Worm (Caenorhabditis elegans) whole organism, L1 larva: ENCODE results near the gene nspc-1.
"Not testable (repeated sequence)": the region's sequence is repeated elsewhere in the genome, so short reads cannot be mapped to it uniquely, and the experiment has no call there.

Experiments
- C04F5.9 ChIP-seq: sonication (generic microtip); optimal IDR thresholded peaks from 2 replicates; lab custom pipeline; 2016; ENCODE audit warnings: missing genetic modification characterization, missing compliant biosample characterization
- C16A3.4 ChIP-seq: fragments of 150-350 bp; optimal IDR thresholded peaks from 2 replicates; lab custom pipeline; 2014; ENCODE audit warnings: missing biosample characterization, missing genetic modification characterization
- C34B4.2 ChIP-seq: sonication (generic microtip); optimal IDR thresholded peaks from 2 replicates; lab custom pipeline; 2017; ENCODE audit warnings: mild to moderate bottlenecking, missing genetic modification characterization, missing compliant biosample characterization
- Y116A8C.19 ChIP-seq: sonication (generic microtip); optimal IDR thresholded peaks from 2 replicates; lab custom pipeline; 2016; ENCODE audit warnings: missing compliant biosample characterization, missing genetic modification characterization, borderline replicate concordance
- aha-1 ChIP-seq: fragments of 150-350 bp; optimal IDR thresholded peaks from 2 replicates; lab custom pipeline; 2014; ENCODE audit warnings: missing biosample characterization, missing genetic modification characterization
- ama-1 ChIP-seq: fragments of 150-350 bp; optimal IDR thresholded peaks from 2 replicates; lab custom pipeline; 2014
- ceh-8 ChIP-seq: fragments of 200-800 bp; sonication (Bioruptor generic); optimal IDR thresholded peaks from 2 replicates; lab custom pipeline; 2018; ENCODE audit warnings: mild to moderate bottlenecking, missing genetic modification characterization, moderate library complexity, missing compliant biosample characterization
- ceh-82 ChIP-seq, 3 experiments: fragments of 150-350 bp in 1 of 3; sonication (generic microtip) in 2 of 3; optimal IDR thresholded peaks; 2 replicates each; lab custom pipeline; 2014 to 2017; ENCODE audit warnings: missing biosample characterization in 3 of 3, missing genetic modification characterization in 3 of 3
- ceh-88 ChIP-seq: fragments of 200-800 bp; sonication (Bioruptor generic); IDR thresholded peaks from 2 replicates; pipeline ENCODE4 v1.3.6; 2022; ENCODE audit warnings: missing genetic modification characterization, missing compliant biosample characterization
- dpl-1 ChIP-seq, 3 experiments: fragments of 150-350 bp in 2 of 3; sonication (generic microtip) in 1 of 3; optimal IDR thresholded peaks; 2 replicates each; lab custom pipeline; 2014 to 2017; ENCODE audit warnings: missing biosample characterization in 3 of 3, missing genetic modification characterization in 3 of 3, missing genetic modification reagents in 3 of 3
- dsc-1 ChIP-seq: sonication (generic microtip); optimal IDR thresholded peaks from 2 replicates; lab custom pipeline; 2016; ENCODE audit warnings: mild to moderate bottlenecking, missing genetic modification characterization, missing compliant biosample characterization
- efl-1 ChIP-seq, 4 experiments: fragments of 150-350 bp; optimal IDR thresholded peaks in 3 of 4; peaks in 1 of 4; 1 replicate in 1 of 4; 2 replicates in 3 of 4; lab custom pipeline; 2014; ENCODE audit warnings: missing biosample characterization in 2 of 4, missing genetic modification characterization in 2 of 4, missing genetic modification reagents in 2 of 4
- efl-3 ChIP-seq: fragments of 200-800 bp; sonication (Bioruptor generic); optimal IDR thresholded peaks from 2 replicates; lab custom pipeline; 2018; ENCODE audit warnings: mild to moderate bottlenecking, missing genetic modification characterization, missing compliant biosample characterization
- egl-27 ChIP-seq, 2 experiments: fragments of 150-350 bp in 1 of 2; sonication (generic microtip); optimal IDR thresholded peaks; 3 replicates each; lab custom pipeline; 2017 to 2018; ENCODE audit warnings: missing biosample characterization in 2 of 2, missing genetic modification characterization in 2 of 2, missing genetic modification reagents in 2 of 2
- fos-1 ChIP-seq: fragments of 150-350 bp; optimal IDR thresholded peaks from 2 replicates; lab custom pipeline; 2014; ENCODE audit warnings: missing biosample characterization, missing genetic modification characterization
- grh-1 ChIP-seq: fragments of 200-800 bp; sonication (Bioruptor generic); IDR thresholded peaks from 2 replicates; pipeline ENCODE4 v1.3.6; 2022; ENCODE audit warnings: missing genetic modification reagents, missing genetic modification characterization, missing compliant biosample characterization
- hlh-4 ChIP-seq: sonication (generic microtip); optimal IDR thresholded peaks from 2 replicates; lab custom pipeline; 2016; ENCODE audit warnings: mild to moderate bottlenecking, missing genetic modification characterization, missing compliant biosample characterization
- hpl-2 ChIP-seq: fragments of 150-350 bp; optimal IDR thresholded peaks from 2 replicates; lab custom pipeline; 2014; ENCODE audit warnings: missing biosample characterization, missing genetic modification reagents, missing genetic modification characterization
- jun-1 ChIP-seq: fragments of 150-350 bp; optimal IDR thresholded peaks from 2 replicates; lab custom pipeline; 2014; ENCODE audit warnings: missing biosample characterization, missing genetic modification reagents, missing genetic modification characterization
- lin-13 ChIP-seq: fragments of 150-350 bp; optimal IDR thresholded peaks from 2 replicates; lab custom pipeline; 2014; ENCODE audit warnings: missing biosample characterization, missing genetic modification reagents, missing genetic modification characterization
- lin-14 ChIP-seq: fragments of 200-800 bp; sonication (Bioruptor generic); optimal IDR thresholded peaks from 2 replicates; lab custom pipeline; 2018; ENCODE audit warnings: mild to moderate bottlenecking, missing genetic modification characterization, moderate library complexity, missing compliant biosample characterization
- lsy-2 ChIP-seq, 2 experiments: fragments of 150-350 bp; optimal IDR thresholded peaks; 2 replicates each; lab custom pipeline; 2014; ENCODE audit warnings: missing biosample characterization in 2 of 2, missing genetic modification characterization in 2 of 2
- mab-9 ChIP-seq: fragments of 200-800 bp; sonication (Bioruptor generic); IDR thresholded peaks from 2 replicates; pipeline ENCODE4 v1.3.6; 2022; ENCODE audit warnings: missing genetic modification reagents, missing genetic modification characterization, missing compliant biosample characterization
- mep-1 ChIP-seq: fragments of 150-350 bp; optimal IDR thresholded peaks from 2 replicates; lab custom pipeline; 2014; ENCODE audit warnings: missing biosample characterization, missing genetic modification characterization
- nhr-11 ChIP-seq: fragments of 150-350 bp; optimal IDR thresholded peaks from 2 replicates; lab custom pipeline; 2014; ENCODE audit warnings: missing biosample characterization, missing genetic modification characterization
- nhr-237 ChIP-seq: fragments of 150-350 bp; optimal IDR thresholded peaks from 2 replicates; lab custom pipeline; 2014; ENCODE audit warnings: missing biosample characterization, missing genetic modification characterization
- nhr-28 ChIP-seq: fragments of 150-350 bp; optimal IDR thresholded peaks from 2 replicates; lab custom pipeline; 2014; ENCODE audit warnings: missing biosample characterization, missing genetic modification characterization
- nhr-76 ChIP-seq: sonication (generic microtip); optimal IDR thresholded peaks from 2 replicates; lab custom pipeline; 2017; ENCODE audit warnings: missing biosample characterization, missing genetic modification characterization
- nhr-77 ChIP-seq: fragments of 150-350 bp; optimal IDR thresholded peaks from 2 replicates; lab custom pipeline; 2014; ENCODE audit warnings: missing biosample characterization, missing genetic modification characterization
- nhr-90 ChIP-seq: sonication (generic microtip); optimal IDR thresholded peaks from 2 replicates; lab custom pipeline; 2016; ENCODE audit warnings: mild to moderate bottlenecking, missing genetic modification characterization, missing compliant biosample characterization; ENCODE audit not compliant: poor library complexity
- pag-3 ChIP-seq: sonication (generic microtip); optimal IDR thresholded peaks from 2 replicates; lab custom pipeline; 2017; ENCODE audit warnings: missing genetic modification characterization, mild to moderate bottlenecking, missing compliant biosample characterization, antibody characterized with exemption, borderline replicate concordance; ENCODE audit not compliant: insufficient read depth
- pax-3 ChIP-seq: fragments of 200-800 bp; sonication (Bioruptor generic); optimal IDR thresholded peaks from 2 replicates; lab custom pipeline; 2018; ENCODE audit warnings: mild to moderate bottlenecking, missing genetic modification characterization, moderate library complexity, missing compliant biosample characterization
- pqm-1 ChIP-seq: sonication (generic microtip); optimal IDR thresholded peaks from 3 replicates; lab custom pipeline; 2017; ENCODE audit warnings: missing biosample characterization, missing genetic modification characterization
- rnt-1 ChIP-seq: sonication (generic microtip); optimal IDR thresholded peaks from 2 replicates; lab custom pipeline; 2016; ENCODE audit warnings: mild to moderate bottlenecking, missing genetic modification characterization, moderate library complexity, missing compliant biosample characterization
- snpc-4 ChIP-seq: fragments of 150-350 bp; optimal IDR thresholded peaks from 2 replicates; lab custom pipeline; 2014; ENCODE audit warnings: missing biosample characterization, missing genetic modification characterization
- snu-23 ChIP-seq: sonication (generic microtip); optimal IDR thresholded peaks from 2 replicates; lab custom pipeline; 2016; ENCODE audit warnings: missing genetic modification characterization, missing compliant biosample characterization
- sox-4 ChIP-seq: sonication (generic microtip); optimal IDR thresholded peaks from 2 replicates; lab custom pipeline; 2016; ENCODE audit warnings: missing genetic modification characterization, missing compliant biosample characterization
- sup-37 ChIP-seq: fragments of 200-800 bp; sonication (Bioruptor generic); optimal IDR thresholded peaks from 2 replicates; lab custom pipeline; 2018; ENCODE audit warnings: mild to moderate bottlenecking, missing genetic modification characterization, missing compliant biosample characterization
- unc-130 ChIP-seq: fragments of 150-350 bp; optimal IDR thresholded peaks from 2 replicates; lab custom pipeline; 2017; ENCODE audit warnings: missing biosample characterization, missing genetic modification characterization, inconsistent platforms
- unc-62 ChIP-seq: fragments of 150-350 bp; optimal IDR thresholded peaks from 2 replicates; lab custom pipeline; 2014; ENCODE audit warnings: missing biosample characterization, missing genetic modification reagents, missing genetic modification characterization
- unc-98 ChIP-seq: fragments of 200-800 bp; sonication (Bioruptor generic); IDR thresholded peaks from 2 replicates; pipeline ENCODE4 v1.3.6; 2022; ENCODE audit warnings: missing genetic modification characterization, missing compliant biosample characterization
- vab-15 ChIP-seq: sonication (generic microtip); optimal IDR thresholded peaks from 2 replicates; lab custom pipeline; 2017; ENCODE audit warnings: missing genotype, mild to moderate bottlenecking, missing genetic modification characterization, missing compliant biosample characterization
- xbp-1 ChIP-seq: sonication (generic microtip); optimal IDR thresholded peaks from 2 replicates; lab custom pipeline; 2016; ENCODE audit warnings: missing genetic modification characterization, missing compliant biosample characterization
- ztf-11 ChIP-seq, 2 experiments: sonication (generic microtip); optimal IDR thresholded peaks; 2 replicates each; lab custom pipeline; 2016 to 2017; ENCODE audit warnings: missing genetic modification characterization in 2 of 2, missing biosample characterization in 1 of 2, missing compliant biosample characterization in 1 of 2
- ztf-4 ChIP-seq: fragments of 150-350 bp; optimal IDR thresholded peaks from 2 replicates; lab custom pipeline; 2014; ENCODE audit warnings: missing biosample characterization, missing genetic modification characterization

The nspc-1 gene

DNA sequence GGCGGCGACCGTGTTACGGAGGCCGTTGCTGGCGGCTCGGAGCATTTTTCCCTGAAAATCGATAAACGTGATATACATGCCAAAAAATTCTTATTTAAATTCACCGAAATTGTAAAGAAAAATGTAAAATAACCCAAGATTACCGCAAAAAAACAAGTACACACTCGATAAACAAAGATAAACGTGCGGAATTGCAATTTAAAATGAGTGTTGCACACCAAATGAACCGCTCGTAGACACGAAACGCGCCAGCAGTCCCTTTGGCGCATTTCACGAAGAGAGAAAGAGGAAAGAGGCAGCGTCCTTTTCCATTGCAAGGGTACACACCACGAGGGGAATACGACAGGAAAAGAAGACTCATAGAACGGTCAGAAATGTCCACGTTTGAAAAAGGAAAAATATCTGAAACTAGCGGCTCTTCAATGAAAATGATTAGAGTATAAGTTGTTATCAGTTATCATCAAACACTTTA, 11.1 kb upstream of the nspc-1 start, which contains the start of gene sdha-1 (continued):
- TF ChIP-seq ztf-4 (tag; lab: Kevin White, UChicago) (peak; percentile 83), egl-27 (tag; optimal IDR thresholded peaks at IDR 0.05; lab: Kevin White, UChicago) (no peak), unc-98 (GFP tag; lab: Robert Waterston, UW) (no peak), nhr-11 (tag; lab: Kevin White, UChicago) (no peak), snu-23 (GFP tag; lab: Kevin White, UChicago) (peak; percentile 96), nhr-76 (tag; lab: Kevin White, UChicago) (no peak), sox-4 (tag; lab: Kevin White, UChicago) (no peak), rnt-1 (tag; lab: Kevin White, UChicago) (peak; percentile 90), ama-1 (lab: Kevin White, UChicago) (no peak), vab-15 (tag; lab: Kevin White, UChicago) (no peak), C04F5.9 (tag; lab: Kevin White, UChicago) (peak; percentile 8), C16A3.4 (tag; lab: Kevin White, UChicago) (peak; percentile 93), nhr-90 (tag; lab: Kevin White, UChicago) (peak; percentile 90), efl-3 (no peak), Y116A8C.19 (tag; lab: Kevin White, UChicago) (no peak), snpc-4 (tag; lab: Kevin White, UChicago) (peak; percentile 63), lin-13 (GFP tag; lab: Kevin White, UChicago) (peak; percentile 70), xbp-1 (tag; lab: Kevin White, UChicago) (peak; percentile 91), dpl-1 (GFP tag; optimal IDR thresholded peaks at IDR 0.05; lab: Kevin White, UChicago) (peak; percentile 66 to 82 (median 79)), grh-1 (GFP tag; lab: Robert Waterston, UW) (peak; percentile 63), ztf-11 (tag; optimal IDR thresholded peaks at IDR 0.05; lab: Kevin White, UChicago) (peak in 1 of 2 experiments; percentile 62), dsc-1 (tag; lab: Kevin White, UChicago) (peak; percentile 76), efl-1 (optimal IDR thresholded peaks at IDR 0.05; lab: Kevin White, UChicago) (peak; percentile 70 to 72), efl-1 (GFP tag; optimal IDR thresholded peaks at IDR 0.05 in 1 of 2; lab: Kevin White, UChicago) (peak; percentile 69 to 96), hlh-4 (no peak), pax-3 (tag; lab: Kevin White, UChicago) (peak; percentile 61), nhr-237 (tag; lab: Kevin White, UChicago) (peak; percentile 41), pag-3 (peak; percentile 56), pqm-1 (tag; lab: Kevin White, UChicago) (no peak), unc-130 (tag; lab: Kevin White, UChicago) (peak; percentile 83), fos-1 (tag; lab: Kevin White, UChicago) (peak; percentile 65), lsy-2 (tag; optimal IDR thresholded peaks at IDR 0.05; lab: Kevin White, UChicago) (peak; percentile 86 to 88)
- TF ChIP-seq, all 84 proteins: peak for 54

- not testable (repeated sequence) for TF ChIP-seq ceh-82 (tag; optimal IDR thresholded peaks at IDR 0.05; lab: Kevin White, UChicago); C34B4.2; pax-3 (tag; lab: Kevin White, UChicago)
These were observed 6.7 kb upstream of the nspc-1 start, which contains the start of gene nspc-7 for ce11 chrX:8541562-8541961. Gene nspc-7, plus strand, starts transcription at chrX:8541862.

DNA sequence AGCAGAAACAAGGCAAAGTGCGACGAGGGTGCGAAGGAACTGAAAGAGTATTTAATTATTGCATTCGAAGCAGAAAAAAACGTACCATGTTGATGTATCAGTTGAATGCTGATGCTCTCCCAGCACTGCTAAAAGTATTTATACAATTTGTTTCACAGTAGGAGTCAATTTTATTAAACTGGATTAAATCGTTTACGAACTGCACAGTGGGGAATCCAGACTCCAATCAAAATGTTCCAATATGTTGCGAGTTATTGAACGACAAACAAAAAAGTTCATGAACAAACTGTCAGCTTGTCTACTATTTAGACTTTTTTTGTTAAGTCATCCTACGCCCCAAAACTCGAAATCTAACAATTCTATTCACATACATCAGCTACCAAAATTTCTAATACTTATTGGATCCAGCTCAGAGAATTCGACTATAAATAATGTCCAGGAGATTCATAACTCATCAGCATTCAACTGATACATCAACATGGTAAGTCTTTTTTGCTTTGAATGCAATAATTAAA, 3.4 kb upstream of the nspc-1 start, which contains the start of the genes nspc-4 and nspc-5:
Gene nspc-4 (minus strand): TSS at position 101 of the 515 bp plus-strand sequence.
Gene nspc-5 (plus strand): TSS at position 465 of the 515 bp plus-strand sequence.
- not testable (repeated sequence) for TF ChIP-seq C16A3.4 (tag; lab: Kevin White, UChicago); mep-1 (tag; lab: Kevin White, UChicago); ama-1 (lab: Kevin White, UChicago)

- TF ChIP-seq ceh-88 (GFP tag; lab: Robert Waterston, UW) (no peak), unc-62 (GFP tag; lab: Kevin White, UChicago) (no peak), snpc-4 (tag; lab: Kevin White, UChicago) (no peak), sup-37 (GFP tag; lab: Kevin White, UChicago) (no peak), mab-9 (GFP tag; lab: Robert Waterston, UW) (no peak), C16A3.4 (tag; lab: Kevin White, UChicago) (no peak), aha-1 (tag; lab: Kevin White, UChicago) (no peak), ama-1 (lab: Kevin White, UChicago) (no peak), hpl-2 (GFP tag; lab: Kevin White, UChicago) (no peak), nhr-28 (tag; lab: Kevin White, UChicago) (no peak), jun-1 (no peak), vab-15 (tag; lab: Kevin White, UChicago) (no peak), ceh-8 (no peak), nhr-77 (tag; lab: Kevin White, UChicago) (no peak), lin-14 (GFP tag; lab: Kevin White, UChicago) (no peak), C04F5.9 (tag; lab: Kevin White, UChicago) (no peak), ztf-4 (tag; lab: Kevin White, UChicago) (no peak)
These were observed 1.9 kb upstream of the nspc-1 start, which contains the start of gene nspc-3 for ce11 chrX:8536791-8537190. Gene nspc-3, plus strand, starts transcription at chrX:8537091.
